Fruit fly (Drosophila melanogaster): Measurements from ENCODE around the gene Hsc70-2.

Hsc70-2 gene

dm6 chr3R:13051942-13052693, 7.6 kb downstream of the Hsc70-2 start, which contains the start of gene pic (continued):
- TF ChIP-seq CG8290 (GFP tag; optimal IDR thresholded peaks at IDR 0.05) (no peak), CG8290 (tag; optimal IDR thresholded peaks at IDR 0.05) (no peak), CG4282 (GFP tag; optimal IDR thresholded peaks at IDR 0.05) (no peak), trh (GFP tag; optimal IDR thresholded peaks at IDR 0.05) (no peak), CG3726 (GFP tag; IDR thresholded peaks at IDR 0.05) (no peak), CG6791 (GFP tag; IDR thresholded peaks at IDR 0.05; ENCODE audit: partially characterized antibody) (peak; percentile 72), CG2712 (tag; optimal IDR thresholded peaks at IDR 0.05) (peak; percentile 28), Lim3 (GFP tag; IDR thresholded peaks at IDR 0.05) (no peak), aop (GFP tag; IDR thresholded peaks at IDR 0.05) (no peak), ara (GFP tag; IDR thresholded peaks at IDR 0.05) (no peak), MTF-1 (GFP tag; optimal IDR thresholded peaks at IDR 0.05; ENCODE audit: borderline replicate concordance) (no peak), CG16779 (GFP tag; IDR thresholded peaks at IDR 0.05) (no peak), ken (GFP tag; IDR thresholded peaks at IDR 0.05) (no peak), knrl (GFP tag; IDR thresholded peaks at IDR 0.05; ENCODE audit: partially characterized antibody) (peak; percentile 85), pfk (GFP tag; optimal IDR thresholded peaks at IDR 0.05) (no peak), CG7928 (GFP tag; optimal IDR thresholded peaks at IDR 0.05) (no peak), CG9437 (GFP tag; optimal IDR thresholded peaks at IDR 0.05) (no peak), Ets97D (GFP tag; optimal IDR thresholded peaks at IDR 0.05) (peak; percentile 86), gt (GFP tag; IDR thresholded peaks at IDR 0.05) (no peak), pzg (GFP tag; optimal IDR thresholded peaks at IDR 0.05) (peak; percentile 77), CG43689 (GFP tag; IDR thresholded peaks at IDR 0.05) (no peak), sd (tag; optimal IDR thresholded peaks at IDR 0.05) (no peak), Dp (GFP tag; optimal IDR thresholded peaks at IDR 0.05) (peak; percentile 90), B-H2 (GFP tag; optimal IDR thresholded peaks at IDR 0.05) (no peak), al (GFP tag; IDR thresholded peaks at IDR 0.05) (no peak), CG10543 (GFP tag; optimal IDR thresholded peaks at IDR 0.05) (no peak), ssp (GFP tag; IDR thresholded peaks at IDR 0.05) (no peak), CG11093 (GFP tag; IDR thresholded peaks at IDR 0.05) (no peak), CG1832 (GFP tag; optimal IDR thresholded peaks at IDR 0.05) (no peak), Dip3 (GFP tag; optimal IDR thresholded peaks at IDR 0.05) (no peak), zfh2 (GFP tag; optimal IDR thresholded peaks at IDR 0.05) (no peak), CG14710 (tag; optimal IDR thresholded peaks at IDR 0.05) (peak; percentile 76), Bgb (GFP tag; IDR thresholded peaks at IDR 0.05; ENCODE audit: partially characterized antibody) (peak; percentile 75), chn (GFP tag; optimal IDR thresholded peaks at IDR 0.05) (no peak), CG6765 (GFP tag; optimal IDR thresholded peaks at IDR 0.05) (no peak), slbo (GFP tag; IDR thresholded peaks at IDR 0.05) (no peak), D (optimal IDR thresholded peaks at IDR 0.05) (no peak), D (GFP tag; optimal IDR thresholded peaks at IDR 0.05) (no peak), CG10959 (GFP tag; IDR thresholded peaks at IDR 0.05) (no peak), HmgZ (tag; optimal IDR thresholded peaks at IDR 0.05) (no peak), maf-S (GFP tag; optimal IDR thresholded peaks at IDR 0.05) (no peak), lmd (GFP tag; IDR thresholded peaks at IDR 0.05) (no peak), bab2 (GFP tag; optimal IDR thresholded peaks at IDR 0.05) (no peak), CG13894 (tag; optimal IDR thresholded peaks at IDR 0.05) (no peak), dmrt99B (tag; optimal IDR thresholded peaks at IDR 0.05) (no peak), CG11723 (GFP tag; optimal IDR thresholded peaks at IDR 0.05) (no peak), zen (tag; optimal IDR thresholded peaks at IDR 0.05) (peak; percentile 24), Chrac-16 (GFP tag; optimal IDR thresholded peaks at IDR 0.05) (no peak), tup (GFP tag; optimal IDR thresholded peaks at IDR 0.05) (no peak), sens-2 (GFP tag; IDR thresholded peaks at IDR 0.05) (no peak), tna (GFP tag; IDR thresholded peaks at IDR 0.05; ENCODE audit: partially characterized antibody) (peak; percentile 51)

All from whole organism, embryonic.